Worm (Caenorhabditis elegans) whole organism, L4/young adult: ENCODE results near the gene ZK813.4.

Experiments
- dao-5 ChIP-seq: sonication (generic microtip); optimal IDR thresholded peaks from 2 replicates; lab custom pipeline; 2016; ENCODE audit warnings: missing genotype, missing genetic modification characterization, moderate library complexity, missing compliant biosample characterization
- him-1 ChIP-seq: sonication (generic microtip); optimal IDR thresholded peaks from 2 replicates; lab custom pipeline; 2016; ENCODE audit warnings: missing genotype, missing genetic modification reagents, missing genetic modification characterization, missing compliant biosample characterization

DNA sequence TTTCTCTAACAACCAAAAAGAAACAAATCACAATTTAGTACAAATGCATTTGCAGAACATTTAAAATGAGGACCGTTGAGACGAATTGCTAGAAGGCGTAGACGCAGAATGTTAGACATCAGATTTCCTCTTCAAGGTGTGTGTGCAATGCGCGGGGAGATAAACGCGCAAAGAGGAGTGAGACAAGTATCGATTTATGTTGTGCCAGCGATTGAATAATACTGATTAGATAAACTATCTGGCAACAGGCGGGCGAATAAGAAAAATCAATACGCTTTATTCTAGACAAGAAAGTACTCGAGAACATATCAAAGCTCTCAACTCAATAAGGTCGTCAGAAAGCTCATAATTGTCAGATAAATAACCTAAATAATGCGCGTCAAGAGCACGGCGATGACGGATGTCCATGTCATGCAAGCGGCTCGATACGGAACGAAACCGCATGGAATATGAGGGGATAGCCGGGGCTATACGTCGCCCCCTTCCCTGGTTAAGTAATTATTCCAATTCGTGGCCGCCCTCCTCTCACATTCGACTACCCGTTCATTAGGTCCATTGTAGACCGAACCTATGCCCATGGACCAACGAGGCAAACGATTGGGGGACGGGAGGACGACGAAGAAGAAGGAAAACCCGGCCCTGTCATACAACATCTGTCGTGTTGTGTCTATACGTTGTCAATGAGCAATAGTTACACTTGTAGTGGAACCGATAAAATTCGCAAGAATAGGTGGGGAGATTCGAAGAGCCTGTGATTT lies 37.3 kb upstream of the ZK813.4 start:
- no peak for TF ChIP-seq him-1 (tag; lab: Kevin White, UChicago)
- no peak for TF ChIP-seq dao-5 (tag; lab: Kevin White, UChicago)
